Fruit fly (Drosophila melanogaster) whole organism, prepupa: ENCODE data around the gene JMJD5.

Experiments used
- Blimp-1 ChIP-seq: fragments of 200-800 bp; sonication (Bioruptor generic); optimal IDR thresholded peaks from 3 replicates; lab custom pipeline; 2017; ENCODE audit warnings: missing biosample characterization, missing genetic modification characterization, mild to moderate bottlenecking, moderate library complexity, missing genetic modification reagents
- CG10631 ChIP-seq: fragments of 200-800 bp; sonication (Bioruptor generic); optimal IDR thresholded peaks from 2 replicates; lab custom pipeline; 2016; ENCODE audit warnings: missing biosample characterization, missing genetic modification characterization
- CG10669 ChIP-seq: fragments of 200-800 bp; sonication (Bioruptor generic); optimal IDR thresholded peaks from 3 replicates; lab custom pipeline; 2018; ENCODE audit warnings: missing biosample characterization, mild to moderate bottlenecking, missing genetic modification characterization, moderate library complexity
- CG11294 ChIP-seq: fragments of 200-800 bp; sonication (Bioruptor generic); IDR thresholded peaks from 2 replicates; pipeline ENCODE4 v1.3.6; 2022; ENCODE audit warnings: missing biosample characterization, missing genetic modification characterization
- CG11762 ChIP-seq: fragments of 200-800 bp; sonication (Bioruptor generic); optimal IDR thresholded peaks from 3 replicates; lab custom pipeline; 2016; ENCODE audit warnings: missing biosample characterization, missing genetic modification characterization; ENCODE audit not compliant: insufficient read depth
- CG11902 ChIP-seq: fragments of 200-800 bp; sonication (Bioruptor generic); optimal IDR thresholded peaks from 3 replicates; lab custom pipeline; 2016; ENCODE audit warnings: missing biosample characterization, missing genetic modification characterization
- CG3032 ChIP-seq: fragments of 200-800 bp; optimal IDR thresholded peaks from 2 replicates; lab custom pipeline; 2019; ENCODE audit warnings: missing biosample characterization, mild to moderate bottlenecking, missing genetic modification characterization, moderate library complexity
- CG31627 ChIP-seq: fragments of 200-800 bp; sonication (Bioruptor generic); optimal IDR thresholded peaks from 3 replicates; lab custom pipeline; 2016; ENCODE audit warnings: missing biosample characterization, missing genetic modification characterization
- CG32006 ChIP-seq: fragments of 200-800 bp; sonication (Bioruptor generic); optimal IDR thresholded peaks from 3 replicates; lab custom pipeline; 2017; ENCODE audit warnings: missing biosample characterization, mild to moderate bottlenecking, missing genetic modification characterization
- CG3919 ChIP-seq: fragments of 200-800 bp; sonication (Bioruptor generic); optimal IDR thresholded peaks from 3 replicates; lab custom pipeline; 2016; ENCODE audit warnings: missing biosample characterization, missing genetic modification characterization
- CG4318 ChIP-seq: fragments of 200-800 bp; sonication (Bioruptor generic); optimal IDR thresholded peaks from 3 replicates; lab custom pipeline; 2017; ENCODE audit warnings: missing biosample characterization, mild to moderate bottlenecking, missing genetic modification characterization
- CG6163 ChIP-seq: fragments of 200-800 bp; sonication (Bioruptor generic); IDR thresholded peaks from 3 replicates; pipeline ENCODE4 v1.3.6; 2022; ENCODE audit warnings: missing biosample characterization, missing genetic modification characterization
- CG6276 ChIP-seq: fragments of 200-800 bp; sonication (Bioruptor generic); optimal IDR thresholded peaks from 2 replicates; lab custom pipeline; 2017; ENCODE audit warnings: missing biosample characterization, mild to moderate bottlenecking, missing genetic modification characterization
- CG6792 ChIP-seq: fragments of 200-800 bp; sonication (Bioruptor generic); optimal IDR thresholded peaks from 3 replicates; lab custom pipeline; 2016; ENCODE audit warnings: missing biosample characterization, missing genetic modification characterization
- CG6808 ChIP-seq: fragments of 200-800 bp; sonication (Bioruptor generic); optimal IDR thresholded peaks from 3 replicates; lab custom pipeline; 2017; ENCODE audit warnings: missing biosample characterization, missing genetic modification characterization, mild to moderate bottlenecking, moderate library complexity, missing genetic modification reagents
- CG6854 ChIP-seq: fragments of 200-800 bp; sonication (Bioruptor generic); optimal IDR thresholded peaks from 2 replicates; lab custom pipeline; 2017; ENCODE audit warnings: missing biosample characterization, mild to moderate bottlenecking, missing genetic modification characterization
- CG7368 ChIP-seq: fragments of 200-800 bp; sonication (Bioruptor generic); optimal IDR thresholded peaks from 3 replicates; lab custom pipeline; 2016; ENCODE audit warnings: missing biosample characterization, missing genetic modification characterization
- CG8119 ChIP-seq: fragments of 200-800 bp; sonication (Bioruptor generic); IDR thresholded peaks from 3 replicates; pipeline ENCODE4 v1.3.6; 2022; ENCODE audit warnings: missing biosample characterization, missing genetic modification characterization
- CG8319 ChIP-seq: fragments of 200-800 bp; sonication (Bioruptor generic); optimal IDR thresholded peaks from 3 replicates; lab custom pipeline; 2016; ENCODE audit warnings: missing biosample characterization, missing genetic modification characterization
- CG8632 ChIP-seq: fragments of 200-800 bp; sonication (Bioruptor generic); optimal IDR thresholded peaks from 3 replicates; lab custom pipeline; 2016; ENCODE audit warnings: missing biosample characterization, missing genetic modification characterization
- CG9139 ChIP-seq: fragments of 200-800 bp; sonication (Bioruptor generic); optimal IDR thresholded peaks from 3 replicates; lab custom pipeline; 2017; ENCODE audit warnings: missing biosample characterization, mild to moderate bottlenecking, missing genetic modification characterization
- Eip75B ChIP-seq: fragments of 200-800 bp; sonication (Bioruptor generic); optimal IDR thresholded peaks from 3 replicates; lab custom pipeline; 2016; ENCODE audit warnings: missing biosample characterization, missing genetic modification characterization
- Eip78C ChIP-seq: fragments of 200-800 bp; sonication (Bioruptor generic); peaks from one replicate; lab custom pipeline; 2016; ENCODE audit warnings: missing biosample characterization, missing genetic modification characterization
- Eip93F ChIP-seq: fragments of 200-800 bp; sonication (Bioruptor generic); optimal IDR thresholded peaks from 2 replicates; lab custom pipeline; 2016; ENCODE audit warnings: missing biosample characterization, mild to moderate bottlenecking, missing genetic modification characterization
- Ets21C ChIP-seq: fragments of 200-800 bp; sonication (Bioruptor generic); optimal IDR thresholded peaks from 3 replicates; lab custom pipeline; 2016; ENCODE audit warnings: missing biosample characterization, missing genetic modification characterization
- Ets96B ChIP-seq: fragments of 200-800 bp; optimal IDR thresholded peaks from 2 replicates; lab custom pipeline; 2019; ENCODE audit warnings: missing biosample characterization, mild to moderate bottlenecking, missing genetic modification characterization, moderate library complexity
- Hr38 ChIP-seq: sonication (Bioruptor generic); optimal IDR thresholded peaks from 2 replicates; lab custom pipeline; 2016; ENCODE audit warnings: missing biosample characterization, missing genetic modification characterization
- Hr39 ChIP-seq: fragments of 200-800 bp; sonication (Bioruptor generic); optimal IDR thresholded peaks from 2 replicates; lab custom pipeline; 2016; ENCODE audit warnings: missing biosample characterization, missing genetic modification characterization
- Hr4 ChIP-seq: fragments of 200-800 bp; sonication (Bioruptor generic); optimal IDR thresholded peaks from 3 replicates; lab custom pipeline; 2016; ENCODE audit warnings: missing biosample characterization, missing genetic modification characterization
- Lpt ChIP-seq: fragments of 200-800 bp; sonication (Bioruptor generic); optimal IDR thresholded peaks from 3 replicates; lab custom pipeline; 2016; ENCODE audit warnings: missing biosample characterization, missing genetic modification characterization
- OdsH ChIP-seq: fragments of 200-800 bp; sonication (Bioruptor generic); optimal IDR thresholded peaks from 3 replicates; lab custom pipeline; 2016; ENCODE audit warnings: missing biosample characterization, missing genetic modification characterization
- Smox ChIP-seq: fragments of 200-800 bp; sonication (Bioruptor generic); optimal IDR thresholded peaks from 3 replicates; lab custom pipeline; 2016; ENCODE audit warnings: missing biosample characterization, missing genetic modification characterization
- Sox14 ChIP-seq: fragments of 200-800 bp; sonication (Bioruptor generic); optimal IDR thresholded peaks from 3 replicates; lab custom pipeline; 2016; ENCODE audit warnings: missing biosample characterization, missing genetic modification characterization
- Sox15 ChIP-seq: fragments of 200-800 bp; sonication (Bioruptor generic); optimal IDR thresholded peaks from 3 replicates; lab custom pipeline; 2016; ENCODE audit warnings: missing biosample characterization, missing genetic modification characterization
- achi ChIP-seq: fragments of 200-800 bp; sonication (Bioruptor generic); optimal IDR thresholded peaks from 3 replicates; lab custom pipeline; 2016; ENCODE audit warnings: missing biosample characterization, missing genetic modification characterization
- acj6 ChIP-seq: fragments of 200-800 bp; sonication (Bioruptor generic); optimal IDR thresholded peaks from 3 replicates; lab custom pipeline; 2016; ENCODE audit warnings: missing biosample characterization, missing genetic modification characterization
- cyc ChIP-seq: fragments of 200-800 bp; sonication (Bioruptor generic); optimal IDR thresholded peaks from 3 replicates; lab custom pipeline; 2016; ENCODE audit warnings: missing biosample characterization, missing genetic modification characterization
- eg ChIP-seq: fragments of 200-800 bp; sonication (Bioruptor generic); IDR thresholded peaks from 3 replicates; pipeline ENCODE4 v1.3.6; 2022; ENCODE audit warnings: missing biosample characterization, missing genetic modification characterization
- fd59A ChIP-seq: fragments of 200-800 bp; sonication (Bioruptor generic); optimal IDR thresholded peaks from 2 replicates; lab custom pipeline; 2017; ENCODE audit warnings: missing biosample characterization, mild to moderate bottlenecking, missing genetic modification characterization, missing genetic modification reagents
- fd85E ChIP-seq: fragments of 200-800 bp; sonication (Bioruptor generic); optimal IDR thresholded peaks from 3 replicates; lab custom pipeline; 2016; ENCODE audit warnings: missing biosample characterization, missing genetic modification characterization
- lz ChIP-seq: fragments of 200-800 bp; sonication (Bioruptor generic); optimal IDR thresholded peaks from 3 replicates; lab custom pipeline; 2016; ENCODE audit warnings: missing biosample characterization, missing genetic modification characterization
- net ChIP-seq: fragments of 200-800 bp; sonication (Bioruptor generic); optimal IDR thresholded peaks from 3 replicates; lab custom pipeline; 2016; ENCODE audit warnings: missing biosample characterization, missing genetic modification characterization
- pdm3 ChIP-seq: fragments of 200-800 bp; sonication (Bioruptor generic); optimal IDR thresholded peaks from 3 replicates; lab custom pipeline; 2016; ENCODE audit warnings: missing biosample characterization, missing genetic modification characterization
- salr ChIP-seq, 2 experiments: fragments of 200-800 bp; sonication (Bioruptor generic); optimal IDR thresholded peaks; 3 replicates each; lab custom pipeline; 2016 to 2018; ENCODE audit warnings: missing biosample characterization in 2 of 2, missing genetic modification characterization in 2 of 2, mild to moderate bottlenecking in 1 of 2
- spab ChIP-seq: fragments of 200-800 bp; sonication (Bioruptor generic); optimal IDR thresholded peaks from 2 replicates; lab custom pipeline; 2017; ENCODE audit warnings: missing biosample characterization, mild to moderate bottlenecking, missing genetic modification characterization, missing genetic modification reagents
- topi ChIP-seq: fragments of 200-800 bp; sonication (Bioruptor generic); optimal IDR thresholded peaks from 3 replicates; lab custom pipeline; 2016; ENCODE audit warnings: missing biosample characterization, missing genetic modification characterization

The JMJD5 gene

dm6 chr3L:832897-833857 lies 8.0 kb downstream of the JMJD5 start, which contains the start of gene Sf3b3 (continued):
- TF ChIP-seq Ets96B (tag; lab: Kevin White, UChicago) (peak; percentile 11), Eip93F (GFP tag; lab: Kevin White, UChicago) (no peak), CG8119 (GFP tag; lab: Robert Waterston, UW) (no peak), Sox14 (GFP tag; lab: Kevin White, UChicago) (no peak), topi (peak; percentile 9), cyc (GFP tag; lab: Kevin White, UChicago) (peak; percentile 27), CG6808 (GFP tag; lab: Kevin White, UChicago) (no peak), Hr4 (GFP tag; lab: Kevin White, UChicago) (no peak), CG10669 (no peak), eg (GFP tag; lab: Robert Waterston, UW) (no peak; the same call in 2 of the 3 replicates), lz (GFP tag; lab: Kevin White, UChicago) (no peak), Smox (GFP tag; lab: Kevin White, UChicago) (no peak), CG3919 (GFP tag; lab: Kevin White, UChicago) (no peak), CG4318 (GFP tag; lab: Kevin White, UChicago) (no peak), Eip78C (GFP tag; lab: Kevin White, UChicago) (peak; percentile 78), salr (GFP tag; optimal IDR thresholded peaks at IDR 0.05; lab: Kevin White, UChicago) (no peak), Ets21C (GFP tag; lab: Kevin White, UChicago) (no peak), fd59A (GFP tag; lab: Kevin White, UChicago) (no peak), fd85E (peak; percentile 1), CG6163 (GFP tag; lab: Robert Waterston, UW) (peak; percentile 51; the same call in 1 of the 3 replicates), Hr38 (GFP tag; lab: Kevin White, UChicago) (no peak), CG32006 (GFP tag; lab: Kevin White, UChicago) (no peak), Eip75B (GFP tag; lab: Kevin White, UChicago) (no peak), Sox15 (no peak), CG10631 (GFP tag; lab: Kevin White, UChicago) (peak; percentile 10), achi (no peak), CG8319 (GFP tag; lab: Kevin White, UChicago) (peak; percentile 17), Lpt (GFP tag; lab: Kevin White, UChicago) (no peak), CG6276 (no peak), CG6854 (GFP tag; lab: Kevin White, UChicago) (peak; percentile 80), CG6792 (GFP tag; lab: Kevin White, UChicago) (no peak), Blimp-1 (GFP tag; lab: Kevin White, UChicago) (no peak), acj6 (no peak), CG8632 (GFP tag; lab: Kevin White, UChicago) (no peak), CG9139 (no peak), CG11762 (GFP tag; lab: Kevin White, UChicago) (no peak), Hr39 (no peak), CG7368 (no peak)

- peak; percentile 74 for TF ChIP-seq CG6808 (GFP tag; lab: Kevin White, UChicago)
- no peak for TF ChIP-seq Eip93F (GFP tag; lab: Kevin White, UChicago)
- peak; percentile 77 for TF ChIP-seq Hr39
- TF ChIP-seq achi = peak; percentile 59
- peak; percentile 43 for TF ChIP-seq fd59A (GFP tag; lab: Kevin White, UChicago)
- peak; percentile 74 for TF ChIP-seq acj6
- TF ChIP-seq pdm3 (GFP tag; lab: Kevin White, UChicago) = no peak
- TF ChIP-seq Hr4 (GFP tag; lab: Kevin White, UChicago) = peak; percentile 93
- peak; percentile 74 for TF ChIP-seq CG31627 (GFP tag; lab: Kevin White, UChicago)
- no peak for TF ChIP-seq CG11762 (GFP tag; lab: Kevin White, UChicago)
- peak; percentile 74 for TF ChIP-seq net (GFP tag; lab: Kevin White, UChicago)
- TF ChIP-seq Smox (GFP tag; lab: Kevin White, UChicago) = no peak
- peak; percentile 76 for TF ChIP-seq eg (GFP tag; lab: Robert Waterston, UW)
- peak; percentile 79 for TF ChIP-seq CG6276
- no peak for TF ChIP-seq Hr38 (GFP tag; lab: Kevin White, UChicago)
- peak; percentile 91 for TF ChIP-seq CG32006 (GFP tag; lab: Kevin White, UChicago)
- TF ChIP-seq CG3032 (tag; lab: Kevin White, UChicago) = peak; percentile 78
- peak; percentile 82 for TF ChIP-seq OdsH
- peak; percentile 39 for TF ChIP-seq cyc (GFP tag; lab: Kevin White, UChicago)
- peak; percentile 35 for TF ChIP-seq Blimp-1 (GFP tag; lab: Kevin White, UChicago)
- peak; percentile 41 for TF ChIP-seq lz (GFP tag; lab: Kevin White, UChicago)
- peak; percentile 71 for TF ChIP-seq Lpt (GFP tag; lab: Kevin White, UChicago)
- TF ChIP-seq CG11902 (GFP tag; lab: Kevin White, UChicago) = peak; percentile 10
- TF ChIP-seq salr (GFP tag; optimal IDR thresholded peaks at IDR 0.05; lab: Kevin White, UChicago) = peak; percentile 31 to 79
- peak; percentile 96 for TF ChIP-seq Eip78C (GFP tag; lab: Kevin White, UChicago)
- peak; percentile 13 for TF ChIP-seq spab (GFP tag; lab: Kevin White, UChicago)
- peak; percentile 61 for TF ChIP-seq CG11294 (GFP tag; lab: Robert Waterston, UW)
Observed at dm6 chr3L:824444-824843, 16.7 kb downstream of the JMJD5 start.
